Fruit fly (Drosophila melanogaster) whole organism, embryonic: ENCODE measurements around the gene dysc.
A peak's percentile ranks its signal among the peaks of the same experiment; 100 is the strongest.

Source experiments
- Bteb2 ChIP-seq: fragments of 200-800 bp; sonication (Bioruptor generic); optimal IDR thresholded peaks from 2 replicates; lab custom pipeline; 2016; ENCODE audit warnings: missing biosample characterization, missing genetic modification characterization
- CG10321 ChIP-seq: fragments of 200-800 bp; sonication (Bioruptor generic); IDR thresholded peaks from 2 replicates; pipeline ENCODE4 v1.3.6; 2022; ENCODE audit warnings: missing biosample characterization, missing genetic modification characterization
- CG10654 ChIP-seq: fragments of 200-800 bp; sonication (Bioruptor generic); optimal IDR thresholded peaks from 2 replicates; lab custom pipeline; 2016; ENCODE audit warnings: missing biosample characterization, missing genetic modification characterization
- CG11560 ChIP-seq: fragments of 200-800 bp; sonication (Bioruptor generic); IDR thresholded peaks from 3 replicates; pipeline ENCODE4 v1.3.6; 2022; ENCODE audit warnings: missing biosample characterization, missing genetic modification characterization
- CG11723 ChIP-seq: fragments of 200-800 bp; sonication (Bioruptor generic); optimal IDR thresholded peaks from 2 replicates; lab custom pipeline; 2017; ENCODE audit warnings: missing biosample characterization, mild to moderate bottlenecking, missing genetic modification characterization
- CG12071 ChIP-seq: fragments of 200-800 bp; sonication (Bioruptor generic); optimal IDR thresholded peaks from 3 replicates; lab custom pipeline; 2018; ENCODE audit warnings: missing biosample characterization, mild to moderate bottlenecking, missing genetic modification characterization
- CG15479 ChIP-seq: fragments of 200-800 bp; sonication (Bioruptor generic); optimal IDR thresholded peaks from 3 replicates; lab custom pipeline; 2019; ENCODE audit warnings: missing biosample characterization, mild to moderate bottlenecking, missing genetic modification characterization, moderate library complexity
- CG1647 ChIP-seq: fragments of 200-800 bp; sonication (Bioruptor generic); optimal IDR thresholded peaks from 3 replicates; lab custom pipeline; 2016; ENCODE audit warnings: missing biosample characterization, missing genetic modification characterization
- CG17385 ChIP-seq: fragments of 200-800 bp; sonication (Bioruptor generic); optimal IDR thresholded peaks from 3 replicates; lab custom pipeline; 2018; ENCODE audit warnings: missing biosample characterization, mild to moderate bottlenecking, missing genetic modification characterization
- CG17912 ChIP-seq: fragments of 200-800 bp; sonication (Bioruptor generic); optimal IDR thresholded peaks from 2 replicates; lab custom pipeline; 2018; ENCODE audit warnings: missing biosample characterization, mild to moderate bottlenecking, missing genetic modification characterization
- CG30020 ChIP-seq: fragments of 200-800 bp; optimal IDR thresholded peaks from 2 replicates; lab custom pipeline; 2019; ENCODE audit warnings: missing biosample characterization, mild to moderate bottlenecking, missing genetic modification characterization, moderate library complexity
- CG6272 ChIP-seq: fragments of 200-800 bp; sonication (Bioruptor generic); IDR thresholded peaks from 2 replicates; pipeline ENCODE4 v1.3.6; 2022; ENCODE audit warnings: missing biosample characterization, missing genetic modification characterization
- CG6689 ChIP-seq: fragments of 200-800 bp; sonication (Bioruptor generic); IDR thresholded peaks from 2 replicates; pipeline ENCODE4 v1.3.6; 2022; ENCODE audit warnings: missing biosample characterization, missing genetic modification characterization
- CG6813 ChIP-seq: fragments of 200-800 bp; sonication (Bioruptor generic); optimal IDR thresholded peaks from 2 replicates; lab custom pipeline; 2017; ENCODE audit warnings: missing biosample characterization, missing genetic modification characterization, mild to moderate bottlenecking, moderate library complexity, missing genetic modification reagents
- CG7372 ChIP-seq: fragments of 200-800 bp; sonication (Bioruptor generic); IDR thresholded peaks from 2 replicates; pipeline ENCODE4 v1.3.6; 2022; ENCODE audit warnings: missing biosample characterization, missing genetic modification characterization
- CG9609 ChIP-seq: fragments of 200-800 bp; sonication (Bioruptor generic); optimal IDR thresholded peaks from 3 replicates; lab custom pipeline; 2016; ENCODE audit warnings: missing biosample characterization, missing genetic modification characterization
- CkIIα-i1 ChIP-seq: fragments of 200-800 bp; sonication (Bioruptor generic); IDR thresholded peaks from 2 replicates; pipeline ENCODE4 v1.3.6; 2022; ENCODE audit warnings: missing biosample characterization, missing genetic modification characterization
- Dip2 ChIP-seq: fragments of 200-800 bp; sonication (Bioruptor generic); IDR thresholded peaks from 2 replicates; pipeline ENCODE4 v1.3.6; 2022; ENCODE audit warnings: missing biosample characterization, missing genetic modification characterization
- Doc2 ChIP-seq: fragments of 200-800 bp; sonication (Bioruptor generic); IDR thresholded peaks from 2 replicates; pipeline ENCODE4 v1.3.6; 2022; ENCODE audit warnings: missing biosample characterization, missing genetic modification characterization
- Doc3 ChIP-seq: fragments of 200-800 bp; sonication (Bioruptor generic); IDR thresholded peaks from 3 replicates; pipeline ENCODE4 v1.3.6; 2022; ENCODE audit warnings: missing biosample characterization, missing genetic modification characterization; ENCODE audit not compliant: partially characterized antibody
- Drgx ChIP-seq: fragments of 200-800 bp; sonication (Bioruptor generic); IDR thresholded peaks from 2 replicates; pipeline ENCODE4 v1.3.6; 2022; ENCODE audit warnings: missing biosample characterization, missing genetic modification characterization
- Elba2 ChIP-seq: fragments of 200-800 bp; sonication (Bioruptor generic); optimal IDR thresholded peaks from 3 replicates; lab custom pipeline; 2016; ENCODE audit warnings: missing biosample characterization, missing genetic modification characterization
- Kr ChIP-seq: fragments of 200-800 bp; sonication (Bioruptor generic); optimal IDR thresholded peaks from 2 replicates; lab custom pipeline; 2017; ENCODE audit warnings: missing biosample characterization, mild to moderate bottlenecking, missing genetic modification characterization
- Ptx1 ChIP-seq: fragments of 200-800 bp; sonication (Bioruptor generic); IDR thresholded peaks from 2 replicates; pipeline ENCODE4 v1.3.6; 2022; ENCODE audit warnings: missing biosample characterization, missing genetic modification characterization
- Vsx1 ChIP-seq: fragments of 200-800 bp; sonication (Bioruptor generic); optimal IDR thresholded peaks from 2 replicates; lab custom pipeline; 2017; ENCODE audit warnings: missing biosample characterization, mild to moderate bottlenecking, missing genetic modification characterization, missing genetic modification reagents
- amos ChIP-seq: fragments of 200-800 bp; sonication (Bioruptor generic); IDR thresholded peaks from 2 replicates; pipeline ENCODE4 v1.3.6; 2022; ENCODE audit warnings: missing biosample characterization, missing genetic modification characterization; ENCODE audit not compliant: partially characterized antibody
- ara ChIP-seq: fragments of 200-800 bp; sonication (Bioruptor generic); IDR thresholded peaks from 2 replicates; pipeline ENCODE4 v1.3.6; 2022; ENCODE audit warnings: missing biosample characterization, missing genetic modification characterization
- bcd ChIP-seq: fragments of 200-800 bp; sonication (Bioruptor generic); optimal IDR thresholded peaks from 2 replicates; lab custom pipeline; 2017; ENCODE audit warnings: missing biosample characterization, mild to moderate bottlenecking, missing genetic modification characterization
- bigmax ChIP-seq: fragments of 200-800 bp; sonication (Bioruptor generic); optimal IDR thresholded peaks from 2 replicates; lab custom pipeline; 2018; ENCODE audit warnings: missing biosample characterization, mild to moderate bottlenecking, missing genetic modification characterization
- bsh ChIP-seq, 2 experiments: fragments of 200-800 bp; sonication (Bioruptor generic); optimal IDR thresholded peaks; 2 replicates each; lab custom pipeline; 2017 to 2018; ENCODE audit warnings: mild to moderate bottlenecking in 2 of 2, missing biosample characterization in 2 of 2, missing genetic modification characterization in 2 of 2, moderate library complexity in 1 of 2
- caup ChIP-seq: fragments of 200-800 bp; sonication (Bioruptor generic); optimal IDR thresholded peaks from 3 replicates; lab custom pipeline; 2017; ENCODE audit warnings: missing biosample characterization, mild to moderate bottlenecking, missing genetic modification characterization, moderate library complexity; ENCODE audit not compliant: severe bottlenecking
- cg ChIP-seq: fragments of 200-800 bp; sonication (Bioruptor generic); optimal IDR thresholded peaks from 3 replicates; lab custom pipeline; 2019; ENCODE audit warnings: missing biosample characterization, mild to moderate bottlenecking, missing genetic modification characterization, moderate library complexity
- chn ChIP-seq: fragments of 200-800 bp; sonication (Bioruptor generic); optimal IDR thresholded peaks from 2 replicates; lab custom pipeline; 2016; ENCODE audit warnings: missing biosample characterization, missing genetic modification characterization
- cwo ChIP-seq: fragments of 200-800 bp; sonication (Bioruptor generic); optimal IDR thresholded peaks from 3 replicates; lab custom pipeline; 2017; ENCODE audit warnings: missing biosample characterization, missing genetic modification characterization, mild to moderate bottlenecking, moderate library complexity, missing genetic modification reagents
- dan ChIP-seq: fragments of 200-800 bp; sonication (Bioruptor generic); IDR thresholded peaks from 2 replicates; pipeline ENCODE4 v1.3.6; 2022; ENCODE audit warnings: missing biosample characterization, missing genetic modification characterization
- dmrt11E ChIP-seq: fragments of 200-800 bp; sonication (Bioruptor generic); optimal IDR thresholded peaks from 3 replicates; lab custom pipeline; 2018; ENCODE audit warnings: missing biosample characterization, mild to moderate bottlenecking, missing genetic modification characterization, moderate library complexity
- eve ChIP-seq, 2 experiments: fragments of >200 bp; optimal IDR thresholded peaks; 2 replicates each; lab custom pipeline; 2017; ENCODE audit warnings: missing biosample characterization in 2 of 2, missing genetic modification characterization in 2 of 2
- fd64A ChIP-seq: fragments of 200-800 bp; sonication (Bioruptor generic); optimal IDR thresholded peaks from 3 replicates; lab custom pipeline; 2018; ENCODE audit warnings: missing biosample characterization, mild to moderate bottlenecking, missing genetic modification characterization
- gt ChIP-seq: fragments of 200-800 bp; sonication (Bioruptor generic); IDR thresholded peaks from 2 replicates; pipeline ENCODE4 v1.3.6; 2022; ENCODE audit warnings: missing biosample characterization, missing genetic modification characterization
- kah ChIP-seq: fragments of 200-800 bp; sonication (Bioruptor generic); optimal IDR thresholded peaks from 2 replicates; lab custom pipeline; 2018; ENCODE audit warnings: missing biosample characterization, mild to moderate bottlenecking, missing genetic modification characterization
- lov ChIP-seq, 2 experiments: fragments of 200-800 bp in 1 of 2; fragments of >200 bp in 1 of 2; sonication (Bioruptor generic) in 1 of 2; IDR thresholded peaks in 1 of 2; optimal IDR thresholded peaks in 1 of 2; 2 replicates in 1 of 2; 3 replicates in 1 of 2; pipeline versions ENCODE4 v1.3.6 to Lab custom; 2017 to 2022; ENCODE audit warnings: missing biosample characterization in 1 of 2, missing genetic modification characterization in 1 of 2
- nau ChIP-seq: fragments of 200-800 bp; sonication (Bioruptor generic); optimal IDR thresholded peaks from 3 replicates; lab custom pipeline; 2017; ENCODE audit warnings: missing biosample characterization, mild to moderate bottlenecking, missing genetic modification characterization, missing genetic modification reagents
- seq ChIP-seq: fragments of 200-800 bp; sonication (Bioruptor generic); IDR thresholded peaks from 2 replicates; pipeline ENCODE4 v1.3.6; 2022; ENCODE audit warnings: missing biosample characterization, missing genetic modification characterization
- slou ChIP-seq: fragments of 200-800 bp; sonication (Bioruptor generic); optimal IDR thresholded peaks from 3 replicates; lab custom pipeline; 2016; ENCODE audit warnings: missing biosample characterization, missing genetic modification characterization
- slp2 ChIP-seq: fragments of 200-800 bp; sonication (Bioruptor generic); optimal IDR thresholded peaks from 2 replicates; lab custom pipeline; 2016; ENCODE audit warnings: missing biosample characterization, missing genetic modification characterization
- tgo ChIP-seq: fragments of 200-800 bp; sonication (Bioruptor generic); IDR thresholded peaks from 3 replicates; pipeline ENCODE4 v1.3.6; 2022; ENCODE audit warnings: missing biosample characterization, missing genetic modification characterization
- toy ChIP-seq: fragments of 200-800 bp; sonication (Bioruptor generic); IDR thresholded peaks from 2 replicates; pipeline ENCODE4 v1.3.6; 2022; ENCODE audit warnings: missing biosample characterization, missing genetic modification characterization
- unc-4 ChIP-seq: fragments of 200-800 bp; sonication (Bioruptor generic); IDR thresholded peaks from 2 replicates; pipeline ENCODE4 v1.3.6; 2022; ENCODE audit warnings: missing biosample characterization, missing genetic modification characterization; ENCODE audit not compliant: partially characterized antibody

dysc gene

DNA sequence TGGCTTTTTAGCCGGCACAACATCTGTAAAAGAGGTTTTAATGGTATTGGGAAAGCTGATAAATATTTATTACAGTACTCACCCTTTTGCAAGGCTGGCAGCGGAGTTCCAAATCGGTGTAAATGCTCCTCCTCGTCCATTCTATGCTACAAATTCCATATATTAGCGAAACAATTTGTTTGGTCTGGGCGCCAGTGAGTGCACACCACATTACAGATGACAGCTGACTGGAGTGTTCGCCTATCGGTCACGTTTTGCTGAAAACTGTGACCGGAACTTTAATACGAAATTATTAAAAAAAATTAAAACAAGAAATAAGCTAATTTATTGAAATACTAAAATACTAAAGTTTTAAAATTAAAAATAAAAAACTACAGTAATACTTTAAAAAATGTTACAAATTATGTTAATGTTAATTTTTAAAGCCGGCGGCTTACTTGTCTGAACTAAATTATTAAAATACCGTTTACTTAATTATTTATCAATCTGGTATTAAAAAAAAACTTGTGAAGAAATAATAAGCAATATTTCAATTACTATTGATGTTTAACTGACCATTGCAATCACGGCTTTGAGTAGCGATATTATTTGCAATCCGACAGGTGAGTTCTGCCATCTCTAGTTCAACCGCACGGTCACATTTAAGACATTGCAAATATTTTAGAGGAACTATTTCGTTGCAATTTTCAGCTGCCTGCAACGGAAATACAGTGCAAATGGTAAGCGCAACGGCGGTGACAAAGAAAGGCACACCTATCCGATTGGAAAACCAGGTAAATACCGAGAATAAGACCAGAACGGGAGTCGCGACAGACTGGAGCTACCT lies 25.9 kb upstream of the dysc start, which contains the start of the genes CG8833 and DCTN1-p150 (continued):
- TF ChIP-seq bcd, result peak; percentile 30
- TF ChIP-seq Doc3, result peak; percentile 32; the same call in 1 of the 3 replicates
- peak; percentile 50 for TF ChIP-seq Elba2 (GFP tag; lab: Kevin White, UChicago)
- peak; percentile 35 for TF ChIP-seq dmrt11E
- no peak for TF ChIP-seq toy (GFP tag; lab: Robert Waterston, UW)
- TF ChIP-seq CG11560 (tag; lab: Robert Waterston, UW), result no peak
- TF ChIP-seq kah (GFP tag; lab: Kevin White, UChicago), result no peak
- no peak for TF ChIP-seq CG17912 (GFP tag; lab: Kevin White, UChicago)
- peak; percentile 49 for TF ChIP-seq CG9609 (GFP tag; lab: Kevin White, UChicago)
- TF ChIP-seq CkIIα-i1 (GFP tag; lab: Robert Waterston, UW), result no peak
- TF ChIP-seq dan (GFP tag; lab: Robert Waterston, UW), result no peak
- no peak for TF ChIP-seq CG11723 (GFP tag; lab: Kevin White, UChicago)
- no peak for TF ChIP-seq cwo (GFP tag; lab: Kevin White, UChicago)
- peak; percentile 57 for TF ChIP-seq Ptx1 (GFP tag; lab: Robert Waterston, UW)
- TF ChIP-seq CG1647 (GFP tag; lab: Kevin White, UChicago), result no peak
- no peak for TF ChIP-seq CG10321 (GFP tag; lab: Robert Waterston, UW)
- TF ChIP-seq unc-4 (GFP tag; lab: Robert Waterston, UW), result peak; percentile 43; the same call in 1 of the 2 replicates
- TF ChIP-seq CG10654 (GFP tag; lab: Kevin White, UChicago), result peak; percentile 14
- TF ChIP-seq Doc2, result no peak
- TF ChIP-seq amos (GFP tag; lab: Robert Waterston, UW), result peak; percentile 65
- TF ChIP-seq tgo (GFP tag; lab: Robert Waterston, UW), result peak; percentile 37; the same call in 2 of the 3 replicates
- no peak for TF ChIP-seq Kr (GFP tag; lab: Kevin White, UChicago)
- peak; percentile 10 for TF ChIP-seq slp2
- TF ChIP-seq slou (GFP tag; lab: Kevin White, UChicago), result no peak
- TF ChIP-seq CG15479, result peak; percentile 78
- TF ChIP-seq seq (GFP tag; lab: Robert Waterston, UW), result 0 out of 2 replicates have a peak, but pooled peaks have one; percentile 14
- no peak for TF ChIP-seq CG7372
- TF ChIP-seq CG6689 (GFP tag; lab: Robert Waterston, UW), result peak; percentile 10; the same call in 1 of the 2 replicates
- no peak for TF ChIP-seq caup (GFP tag; lab: Kevin White, UChicago)
- no peak for TF ChIP-seq CG12071 (GFP tag; lab: Kevin White, UChicago)
- TF ChIP-seq lov (optimal IDR thresholded peaks at IDR 0.05; lab: Kevin White, UChicago), result no peak
- TF ChIP-seq lov (GFP tag; IDR thresholded peaks at IDR 0.05; lab: Robert Waterston, UW), result no peak
- no peak for TF ChIP-seq CG6813 (GFP tag; lab: Kevin White, UChicago)
- no peak for TF ChIP-seq fd64A
- no peak for TF ChIP-seq Vsx1 (GFP tag; lab: Kevin White, UChicago)
- no peak for TF ChIP-seq gt
- peak; percentile 36 for TF ChIP-seq CG17385 (GFP tag; lab: Kevin White, UChicago)
- peak; percentile 43 for TF ChIP-seq CG30020 (tag; lab: Kevin White, UChicago)
- no peak for TF ChIP-seq ara (GFP tag; lab: Robert Waterston, UW)
- TF ChIP-seq cg (GFP tag; lab: Kevin White, UChicago), result no peak
- peak; percentile 38; the same call in 1 of the 2 replicates for TF ChIP-seq CG6272
- no peak for TF ChIP-seq bigmax
- peak; percentile 32 for TF ChIP-seq chn (GFP tag; lab: Kevin White, UChicago)
- no peak for TF ChIP-seq Drgx
- no peak for TF ChIP-seq Bteb2
- TF ChIP-seq Dip2 (GFP tag; lab: Robert Waterston, UW), result no peak
- TF ChIP-seq bsh (GFP tag; optimal IDR thresholded peaks at IDR 0.05; lab: Kevin White, UChicago), result peak in 1 of 2 experiments; percentile 2
- no peak for TF ChIP-seq eve (GFP tag; optimal IDR thresholded peaks at IDR 0.05; lab: Kevin White, UChicago)
- no peak for TF ChIP-seq nau (GFP tag; lab: Kevin White, UChicago)
